Worm (Caenorhabditis elegans) whole organism, L2 larva: ENCODE measurements around the gene C30G4.4.

Experiments
- Y55F3AM.14 ChIP-seq: fragments of 200-800 bp; sonication (Bioruptor generic); optimal IDR thresholded peaks from 2 replicates; lab custom pipeline; 2018; ENCODE audit warnings: mild to moderate bottlenecking, missing genetic modification characterization, missing compliant biosample characterization
- ceh-82 ChIP-seq: fragments of 150-350 bp; optimal IDR thresholded peaks from 2 replicates; lab custom pipeline; 2014; ENCODE audit warnings: missing biosample characterization, missing genetic modification characterization
- fos-1 ChIP-seq: fragments of 150-350 bp; optimal IDR thresholded peaks from 2 replicates; lab custom pipeline; 2014; ENCODE audit warnings: missing biosample characterization, missing genetic modification characterization
- nhr-11 ChIP-seq: fragments of 150-350 bp; optimal IDR thresholded peaks from 2 replicates; lab custom pipeline; 2014; ENCODE audit warnings: missing biosample characterization, missing genetic modification characterization
- nhr-237 ChIP-seq: fragments of 150-350 bp; optimal IDR thresholded peaks from 2 replicates; lab custom pipeline; 2014; ENCODE audit warnings: missing biosample characterization, missing genetic modification characterization
- snpc-4 ChIP-seq: fragments of 150-350 bp; optimal IDR thresholded peaks from 2 replicates; lab custom pipeline; 2014; ENCODE audit warnings: missing biosample characterization, missing genetic modification characterization
- unc-62 ChIP-seq: fragments of 150-350 bp; optimal IDR thresholded peaks from 2 replicates; lab custom pipeline; 2014; ENCODE audit warnings: missing biosample characterization, missing genetic modification reagents, missing genetic modification characterization

- no peak for TF ChIP-seq nhr-11
- TF ChIP-seq snpc-4 (tag; lab: Kevin White, UChicago) = no peak
- no peak for TF ChIP-seq ceh-82
- TF ChIP-seq nhr-237 = no peak
- no peak for TF ChIP-seq Y55F3AM.14 (GFP tag; lab: Kevin White, UChicago)
- no peak for TF ChIP-seq fos-1 (tag; lab: Kevin White, UChicago)
- no peak for TF ChIP-seq unc-62 (GFP tag; lab: Kevin White, UChicago)
These were observed 35.7 kb upstream of the C30G4.4 start, which contains the start of gene lido-4 for ce11 chrX:17107670-17108069.
